Worm (Caenorhabditis elegans) whole organism, midembryonic: ENCODE measurements around the gene sri-29.

Experiments used
- T22C8.4 ChIP-seq: fragments of 200-800 bp; sonication (Bioruptor generic); IDR thresholded peaks from 2 replicates; pipeline ENCODE4 v1.3.6; 2022; ENCODE audit warnings: missing genetic modification characterization, missing compliant biosample characterization
- cog-1 ChIP-seq: sonication (generic microtip); optimal IDR thresholded peaks from 2 replicates; lab custom pipeline; 2016; ENCODE audit warnings: missing genetic modification characterization, missing compliant biosample characterization
- klf-2 ChIP-seq: fragments of 200-800 bp; sonication (Bioruptor generic); conservative IDR thresholded peaks from 2 replicates; pipeline ENCODE4 v1.3.6; 2022; ENCODE audit warnings: missing genetic modification reagents, missing genetic modification characterization, missing compliant biosample characterization
- med-1 ChIP-seq: sonication (generic microtip); optimal IDR thresholded peaks from 2 replicates; lab custom pipeline; 2017; ENCODE audit warnings: missing genetic modification characterization, mild to moderate bottlenecking, missing compliant biosample characterization, antibody characterized with exemption, missing genetic modification reagents; ENCODE audit not compliant: insufficient read depth
- ztf-29 ChIP-seq: fragments of 200-800 bp; sonication (Bioruptor generic); IDR thresholded peaks from 2 replicates; pipeline ENCODE4 v1.3.6; 2022; ENCODE audit warnings: missing genetic modification reagents, missing genetic modification characterization, missing compliant biosample characterization

- TF ChIP-seq cog-1 (tag; lab: Kevin White, UChicago) (no peak), med-1 (GFP tag; lab: Kevin White, UChicago) (no peak), T22C8.4 (GFP tag; lab: Robert Waterston, UW) (no peak), ztf-29 (GFP tag; lab: Robert Waterston, UW) (no peak), klf-2 (no peak)
Observed at ce11 chrII:3060782-3061181, 16.7 kb downstream of the sri-29 start, which contains the start of gene Y25C1A.6.
